Fruit fly (Drosophila melanogaster) whole organism, embryonic: ENCODE measurements around the gene Txl.

Source experiments
- Adf1 ChIP-seq: fragments of 200-800 bp; sonication (Bioruptor generic); IDR thresholded peaks from 2 replicates; pipeline ENCODE4 v1.3.6; 2022; ENCODE audit warnings: missing biosample characterization, missing genetic modification characterization
- CG10209 ChIP-seq: fragments of 200-800 bp; sonication (Bioruptor generic); optimal IDR thresholded peaks from 3 replicates; lab custom pipeline; 2017; ENCODE audit warnings: missing biosample characterization, mild to moderate bottlenecking, missing genetic modification characterization, missing genetic modification reagents
- CG12071 ChIP-seq: fragments of 200-800 bp; sonication (Bioruptor generic); optimal IDR thresholded peaks from 3 replicates; lab custom pipeline; 2018; ENCODE audit warnings: missing biosample characterization, mild to moderate bottlenecking, missing genetic modification characterization
- CG12769 ChIP-seq: fragments of 200-800 bp; sonication (Bioruptor generic); optimal IDR thresholded peaks from 2 replicates; lab custom pipeline; 2019; ENCODE audit warnings: missing biosample characterization, mild to moderate bottlenecking, missing genetic modification characterization, moderate library complexity
- CG14667 ChIP-seq: fragments of 200-800 bp; sonication (Bioruptor generic); IDR thresholded peaks from 2 replicates; pipeline ENCODE4 v1.3.6; 2022; ENCODE audit warnings: missing biosample characterization, missing genetic modification characterization
- CG15011 ChIP-seq: fragments of 200-800 bp; sonication (Bioruptor generic); optimal IDR thresholded peaks from 3 replicates; lab custom pipeline; 2018; ENCODE audit warnings: missing biosample characterization, mild to moderate bottlenecking, missing genetic modification characterization
- CG16863 ChIP-seq: fragments of 200-800 bp; sonication (Bioruptor generic); optimal IDR thresholded peaks from 3 replicates; lab custom pipeline; 2016; ENCODE audit warnings: missing biosample characterization, missing genetic modification characterization
- CG17802 ChIP-seq: fragments of 200-800 bp; sonication (Bioruptor generic); optimal IDR thresholded peaks from 2 replicates; lab custom pipeline; 2018; ENCODE audit warnings: missing biosample characterization, mild to moderate bottlenecking, missing genetic modification characterization, moderate library complexity
- CG2678 ChIP-seq: fragments of 200-800 bp; sonication (Bioruptor generic); optimal IDR thresholded peaks from 3 replicates; lab custom pipeline; 2019; ENCODE audit warnings: missing biosample characterization, mild to moderate bottlenecking, missing genetic modification characterization, moderate library complexity
- CG30431 ChIP-seq: fragments of 200-800 bp; sonication (Bioruptor generic); optimal IDR thresholded peaks from 2 replicates; lab custom pipeline; 2017; ENCODE audit warnings: missing biosample characterization, missing genetic modification characterization
- CG31224 ChIP-seq: fragments of 200-800 bp; sonication (Bioruptor generic); IDR thresholded peaks from 2 replicates; pipeline ENCODE4 v1.3.6; 2022; ENCODE audit warnings: missing biosample characterization, missing genetic modification characterization
- CG34376 ChIP-seq: fragments of 200-800 bp; sonication (Bioruptor generic); optimal IDR thresholded peaks from 2 replicates; lab custom pipeline; 2018; ENCODE audit warnings: missing biosample characterization, mild to moderate bottlenecking, missing genetic modification characterization
- CG6791 ChIP-seq: fragments of 200-800 bp; sonication (Bioruptor generic); IDR thresholded peaks from 3 replicates; pipeline ENCODE4 v1.3.6; 2022; ENCODE audit warnings: missing biosample characterization, missing genetic modification characterization; ENCODE audit not compliant: partially characterized antibody
- CG7357 ChIP-seq: fragments of 200-800 bp; sonication (Bioruptor generic); IDR thresholded peaks from 3 replicates; pipeline ENCODE4 v1.3.6; 2022; ENCODE audit warnings: missing biosample characterization, missing genetic modification characterization
- CG7556 ChIP-seq: fragments of 200-800 bp; sonication (Bioruptor generic); optimal IDR thresholded peaks from 2 replicates; lab custom pipeline; 2017; ENCODE audit warnings: missing biosample characterization, mild to moderate bottlenecking, missing genetic modification characterization
- CG9609 ChIP-seq: fragments of 200-800 bp; sonication (Bioruptor generic); optimal IDR thresholded peaks from 3 replicates; lab custom pipeline; 2016; ENCODE audit warnings: missing biosample characterization, missing genetic modification characterization
- D19A ChIP-seq: fragments of 200-800 bp; optimal IDR thresholded peaks from 3 replicates; lab custom pipeline; 2019; ENCODE audit warnings: missing biosample characterization, mild to moderate bottlenecking, missing genetic modification characterization, moderate library complexity
- Dip3 ChIP-seq: fragments of 200-800 bp; sonication (Bioruptor generic); optimal IDR thresholded peaks from 3 replicates; lab custom pipeline; 2016; ENCODE audit warnings: missing biosample characterization, missing genetic modification characterization
- Doc2 ChIP-seq: fragments of 200-800 bp; sonication (Bioruptor generic); IDR thresholded peaks from 2 replicates; pipeline ENCODE4 v1.3.6; 2022; ENCODE audit warnings: missing biosample characterization, missing genetic modification characterization
- H15 ChIP-seq: fragments of 200-800 bp; sonication (Bioruptor generic); IDR thresholded peaks from 3 replicates; pipeline ENCODE4 v1.3.6; 2022; ENCODE audit warnings: missing biosample characterization, missing genetic modification characterization
- HLH4C ChIP-seq: fragments of 200-800 bp; sonication (Bioruptor generic); IDR thresholded peaks from 3 replicates; pipeline ENCODE4 v1.3.6; 2022; ENCODE audit warnings: missing biosample characterization, missing genetic modification characterization; ENCODE audit not compliant: partially characterized antibody
- Mes4 ChIP-seq: fragments of 200-800 bp; sonication (Bioruptor generic); optimal IDR thresholded peaks from 2 replicates; lab custom pipeline; 2016; ENCODE audit warnings: missing biosample characterization, missing genetic modification characterization
- Nf-YC ChIP-seq: fragments of 200-800 bp; optimal IDR thresholded peaks from 3 replicates; lab custom pipeline; 2019; ENCODE audit warnings: missing biosample characterization, mild to moderate bottlenecking, missing genetic modification characterization, moderate library complexity
- Opbp ChIP-seq: fragments of 200-800 bp; sonication (Bioruptor generic); IDR thresholded peaks from 3 replicates; pipeline ENCODE4 v1.3.6; 2022; ENCODE audit warnings: missing biosample characterization, missing genetic modification characterization; ENCODE audit not compliant: partially characterized antibody
- Optix ChIP-seq: fragments of 200-800 bp; sonication (Bioruptor generic); IDR thresholded peaks from 3 replicates; pipeline ENCODE4 v1.3.6; 2022; ENCODE audit warnings: missing biosample characterization, missing genetic modification characterization
- Poxn ChIP-seq: fragments of 200-800 bp; sonication (Bioruptor generic); IDR thresholded peaks from 2 replicates; pipeline ENCODE4 v1.3.6; 2022; ENCODE audit warnings: missing biosample characterization, missing genetic modification characterization
- Ptx1 ChIP-seq: fragments of 200-800 bp; sonication (Bioruptor generic); IDR thresholded peaks from 2 replicates; pipeline ENCODE4 v1.3.6; 2022; ENCODE audit warnings: missing biosample characterization, missing genetic modification characterization
- Trl ChIP-seq, 3 experiments: fragments of >200 bp in 2 of 3; fragments of 200-800 bp in 1 of 3; sonication (Bioruptor generic) in 1 of 3; optimal IDR thresholded peaks; 2 replicates in 1 of 3; 3 replicates in 2 of 3; lab custom pipeline; 2016 to 2017; ENCODE audit warnings: missing biosample characterization in 1 of 3, missing genetic modification characterization in 1 of 3
- Usf ChIP-seq: fragments of 200-800 bp; sonication (Bioruptor generic); optimal IDR thresholded peaks from 2 replicates; lab custom pipeline; 2017; ENCODE audit warnings: missing genotype, missing biosample characterization, missing genetic modification characterization
- ap ChIP-seq: fragments of 200-800 bp; sonication (Bioruptor generic); IDR thresholded peaks from 2 replicates; pipeline ENCODE4 v1.3.6; 2022; ENCODE audit warnings: missing biosample characterization, missing genetic modification characterization
- chn ChIP-seq: fragments of 200-800 bp; sonication (Bioruptor generic); optimal IDR thresholded peaks from 2 replicates; lab custom pipeline; 2016; ENCODE audit warnings: missing biosample characterization, missing genetic modification characterization
- dm ChIP-seq: fragments of 200-800 bp; sonication (Bioruptor generic); optimal IDR thresholded peaks from 3 replicates; lab custom pipeline; 2016; ENCODE audit warnings: missing biosample characterization, missing genetic modification characterization
- ems ChIP-seq: fragments of 200-800 bp; sonication (Bioruptor generic); optimal IDR thresholded peaks from 3 replicates; lab custom pipeline; 2016; ENCODE audit warnings: missing biosample characterization, missing genetic modification characterization
- fd3F ChIP-seq: fragments of 200-800 bp; sonication (Bioruptor generic); optimal IDR thresholded peaks from 2 replicates; lab custom pipeline; 2018; ENCODE audit warnings: missing biosample characterization, mild to moderate bottlenecking, missing genetic modification characterization, moderate library complexity
- fd64A ChIP-seq: fragments of 200-800 bp; sonication (Bioruptor generic); optimal IDR thresholded peaks from 3 replicates; lab custom pipeline; 2018; ENCODE audit warnings: missing biosample characterization, mild to moderate bottlenecking, missing genetic modification characterization
- gem ChIP-seq: fragments of 200-800 bp; sonication (Bioruptor generic); optimal IDR thresholded peaks from 2 replicates; lab custom pipeline; 2019; ENCODE audit warnings: missing biosample characterization, mild to moderate bottlenecking, missing genetic modification characterization, moderate library complexity
- grau ChIP-seq: fragments of 200-800 bp; optimal IDR thresholded peaks from 3 replicates; lab custom pipeline; 2019; ENCODE audit warnings: missing biosample characterization, mild to moderate bottlenecking, missing genetic modification characterization, moderate library complexity
- gsb ChIP-seq: fragments of 200-800 bp; sonication (Bioruptor generic); IDR thresholded peaks from 2 replicates; pipeline ENCODE4 v1.3.6; 2022; ENCODE audit warnings: missing biosample characterization, missing genetic modification characterization
- klu ChIP-seq: fragments of 200-800 bp; sonication (Bioruptor generic); IDR thresholded peaks from 2 replicates; pipeline ENCODE4 v1.3.6; 2022; ENCODE audit warnings: missing biosample characterization, missing genetic modification characterization
- luna ChIP-seq: fragments of 200-800 bp; sonication (Bioruptor generic); optimal IDR thresholded peaks from 2 replicates; lab custom pipeline; 2016; ENCODE audit warnings: missing biosample characterization, missing genetic modification characterization
- maf-S ChIP-seq: fragments of 200-800 bp; sonication (Bioruptor generic); optimal IDR thresholded peaks from 2 replicates; lab custom pipeline; 2016; ENCODE audit warnings: missing biosample characterization, missing genetic modification characterization
- nerfin-2 ChIP-seq: fragments of 200-800 bp; sonication (Bioruptor generic); IDR thresholded peaks from 2 replicates; pipeline ENCODE4 v1.3.6; 2022; ENCODE audit warnings: missing biosample characterization, missing genetic modification characterization; ENCODE audit not compliant: partially characterized antibody
- rib ChIP-seq: fragments of 200-800 bp; sonication (Bioruptor generic); IDR thresholded peaks from 2 replicates; pipeline ENCODE4 v1.3.6; 2022; ENCODE audit warnings: missing biosample characterization, missing genetic modification characterization
- run ChIP-seq: fragments of 200-800 bp; sonication (Bioruptor generic); optimal IDR thresholded peaks from 3 replicates; lab custom pipeline; 2018; ENCODE audit warnings: missing biosample characterization, mild to moderate bottlenecking, missing genetic modification characterization
- slbo ChIP-seq: fragments of 200-800 bp; sonication (Bioruptor generic); IDR thresholded peaks from 2 replicates; pipeline ENCODE4 v1.3.6; 2022; ENCODE audit warnings: missing biosample characterization, missing genetic modification characterization
- sr ChIP-seq: fragments of 200-800 bp; sonication (Bioruptor generic); IDR thresholded peaks from 3 replicates; pipeline ENCODE4 v1.3.6; 2022; ENCODE audit warnings: missing biosample characterization, missing genetic modification characterization
- ssp ChIP-seq: fragments of 200-800 bp; sonication (Bioruptor generic); IDR thresholded peaks from 2 replicates; pipeline ENCODE4 v1.3.6; 2022; ENCODE audit warnings: missing biosample characterization, missing genetic modification characterization
- tll ChIP-seq, 2 experiments: fragments of 200-800 bp in 1 of 2; fragments of >200 bp in 1 of 2; sonication (Bioruptor generic) in 1 of 2; optimal IDR thresholded peaks; 2 replicates each; lab custom pipeline; 2017 to 2019; ENCODE audit warnings: missing biosample characterization in 2 of 2, missing genetic modification characterization in 2 of 2, mild to moderate bottlenecking in 1 of 2, moderate library complexity in 1 of 2
- tna ChIP-seq: fragments of 200-800 bp; sonication (Bioruptor generic); IDR thresholded peaks from 2 replicates; pipeline ENCODE4 v1.3.6; 2022; ENCODE audit warnings: missing biosample characterization, missing genetic modification characterization; ENCODE audit not compliant: partially characterized antibody

Gene Txl

DNA sequence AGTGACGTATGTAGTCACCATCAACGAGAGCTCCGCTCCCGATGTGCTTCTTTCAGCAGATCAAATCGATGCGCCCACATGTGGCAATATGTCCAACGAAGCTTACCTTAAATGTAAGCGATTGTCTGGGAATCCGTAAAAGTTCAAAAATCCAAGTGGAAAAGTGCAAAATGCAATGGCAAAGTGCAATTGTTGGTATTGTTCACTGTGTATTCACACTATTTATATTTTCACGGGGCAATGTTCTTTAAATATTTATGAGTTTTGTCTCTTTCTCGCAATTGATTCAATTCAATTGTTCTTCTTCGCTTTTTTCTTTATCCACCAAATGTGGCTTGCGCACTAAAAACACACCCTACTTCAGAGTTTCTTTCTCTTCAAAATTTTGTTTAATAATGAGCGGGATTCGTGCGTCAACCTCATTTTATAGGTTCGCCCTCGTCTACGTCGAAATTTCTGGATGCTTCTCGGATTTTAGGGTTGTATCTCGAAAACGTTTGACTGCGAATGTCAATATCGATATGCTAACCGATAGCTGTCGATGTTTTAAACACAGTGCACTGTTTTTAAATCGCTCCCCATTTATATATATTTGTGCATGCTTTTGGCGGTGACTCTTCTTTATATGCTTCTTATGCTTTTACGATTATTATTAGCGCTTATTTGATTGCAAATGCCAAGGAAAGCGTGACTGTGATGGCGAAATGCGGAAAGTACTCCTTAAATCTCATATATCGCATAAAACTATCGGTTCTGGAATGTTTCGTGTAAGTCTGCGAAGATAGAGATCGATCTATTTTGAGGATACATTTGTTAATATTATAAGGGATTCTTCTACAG is 13.7 kb upstream of the Txl start, which contains the start of gene DnaJ-1:
TSS of gene DnaJ-1 (minus strand) at position 450 of the 840 bp plus-strand sequence.
- TF ChIP-seq HLH4C (GFP tag; lab: Robert Waterston, UW) = peak; percentile 96
- TF ChIP-seq tna (GFP tag; lab: Robert Waterston, UW) = peak; percentile 94
- peak; percentile 20 for TF ChIP-seq CG15011 (GFP tag; lab: Kevin White, UChicago)
- TF ChIP-seq nerfin-2 (GFP tag; lab: Robert Waterston, UW) = peak; percentile 93
- peak; percentile 43 for TF ChIP-seq CG2678 (tag; lab: Kevin White, UChicago)
- TF ChIP-seq ssp (GFP tag; lab: Robert Waterston, UW) = no peak; the same call in 1 of the 2 replicates
- TF ChIP-seq CG16863 (GFP tag; lab: Kevin White, UChicago) = no peak
- no peak for TF ChIP-seq maf-S (GFP tag; lab: Kevin White, UChicago)
- TF ChIP-seq Adf1 = peak; percentile 25; the same call in 1 of the 2 replicates
- TF ChIP-seq sr (GFP tag; lab: Robert Waterston, UW) = no peak
- TF ChIP-seq D19A (tag; lab: Kevin White, UChicago) = no peak
- peak; percentile 96 for TF ChIP-seq Opbp (GFP tag; lab: Robert Waterston, UW)
- peak; percentile 41 for TF ChIP-seq luna (GFP tag; lab: Kevin White, UChicago)
- peak; percentile 23 for TF ChIP-seq fd64A (GFP tag; lab: Kevin White, UChicago)
- peak; percentile 97 for TF ChIP-seq CG6791 (GFP tag; lab: Robert Waterston, UW)
- no peak for TF ChIP-seq CG30431 (GFP tag; lab: Kevin White, UChicago)
- peak; percentile 35 for TF ChIP-seq CG7556 (GFP tag; lab: Kevin White, UChicago)
- no peak for TF ChIP-seq Ptx1 (GFP tag; lab: Robert Waterston, UW)
- TF ChIP-seq gsb (GFP tag; lab: Robert Waterston, UW) = no peak
- no peak for TF ChIP-seq Usf
- no peak for TF ChIP-seq rib (GFP tag; lab: Robert Waterston, UW)
- no peak for TF ChIP-seq Optix (GFP tag; lab: Robert Waterston, UW)
- no peak for TF ChIP-seq klu (GFP tag; lab: Robert Waterston, UW)
- no peak for TF ChIP-seq run (tag; lab: Kevin White, UChicago)
- TF ChIP-seq Poxn (GFP tag; lab: Robert Waterston, UW) = no peak
- no peak for TF ChIP-seq CG14667 (GFP tag; lab: Robert Waterston, UW)
- TF ChIP-seq fd3F (GFP tag; lab: Kevin White, UChicago) = no peak
- no peak for TF ChIP-seq gem (tag; lab: Kevin White, UChicago)
- TF ChIP-seq tll (GFP tag; optimal IDR thresholded peaks at IDR 0.05; lab: Kevin White, UChicago) = no peak
- TF ChIP-seq Mes4 (GFP tag; lab: Kevin White, UChicago) = peak; percentile 22
- TF ChIP-seq CG34376 (GFP tag; lab: Kevin White, UChicago) = peak; percentile 90
- TF ChIP-seq CG17802 (tag; lab: Kevin White, UChicago) = no peak
- peak in 1 of 2 experiments; percentile 17 for TF ChIP-seq Trl (optimal IDR thresholded peaks at IDR 0.05; lab: Kevin White, UChicago)
- no peak for TF ChIP-seq Trl (GFP tag; optimal IDR thresholded peaks at IDR 0.05; lab: Kevin White, UChicago)
- peak; percentile 15 for TF ChIP-seq grau (tag; lab: Kevin White, UChicago)
- no peak for TF ChIP-seq H15 (GFP tag; lab: Robert Waterston, UW)
- no peak for TF ChIP-seq CG10209 (GFP tag; lab: Kevin White, UChicago)
- no peak for TF ChIP-seq CG12071 (GFP tag; lab: Kevin White, UChicago)
- TF ChIP-seq CG12769 = peak; percentile 84
- peak; percentile 23 for TF ChIP-seq Dip3 (GFP tag; lab: Kevin White, UChicago)
- peak; percentile 16 for TF ChIP-seq ems
- TF ChIP-seq dm = peak; percentile 45
- TF ChIP-seq Nf-YC (tag; lab: Kevin White, UChicago) = peak; percentile 13
- no peak for TF ChIP-seq slbo (GFP tag; lab: Robert Waterston, UW)
- no peak for TF ChIP-seq Doc2 (GFP tag; lab: Robert Waterston, UW)
- peak; percentile 90 for TF ChIP-seq CG7357
- TF ChIP-seq CG9609 (GFP tag; lab: Kevin White, UChicago) = no peak
- TF ChIP-seq CG31224 (GFP tag; lab: Robert Waterston, UW) = no peak
- TF ChIP-seq chn (GFP tag; lab: Kevin White, UChicago) = no peak
- TF ChIP-seq ap (GFP tag; lab: Robert Waterston, UW) = no peak
